Worm (Caenorhabditis elegans) whole organism, L2 larva: ENCODE measurements around the gene F53F8.5.
A peak's percentile ranks its signal among the peaks of the same experiment; 100 is the strongest.

ENCODE experiments used
- F13H6.1 ChIP-seq: sonication (generic microtip); optimal IDR thresholded peaks from 2 replicates; lab custom pipeline; 2016; ENCODE audit warnings: missing genetic modification characterization, missing compliant biosample characterization
- R02D3.7 ChIP-seq: fragments of 150-350 bp; optimal IDR thresholded peaks from 2 replicates; lab custom pipeline; 2014; ENCODE audit warnings: missing biosample characterization, missing genetic modification characterization
- Y55F3AM.14 ChIP-seq: fragments of 200-800 bp; sonication (Bioruptor generic); optimal IDR thresholded peaks from 2 replicates; lab custom pipeline; 2018; ENCODE audit warnings: mild to moderate bottlenecking, missing genetic modification characterization, missing compliant biosample characterization
- alr-1 ChIP-seq: fragments of 150-350 bp; optimal IDR thresholded peaks from 2 replicates; lab custom pipeline; 2014; ENCODE audit warnings: missing biosample characterization, missing genetic modification characterization
- aly-2 ChIP-seq: fragments of 150-350 bp; optimal IDR thresholded peaks from 2 replicates; lab custom pipeline; 2014; ENCODE audit warnings: missing biosample characterization, missing genetic modification characterization
- ama-1 ChIP-seq: fragments of 150-350 bp; optimal IDR thresholded peaks from 2 replicates; lab custom pipeline; 2018; ENCODE audit warnings: inconsistent platforms
- blmp-1 ChIP-seq: sonication (generic microtip); optimal IDR thresholded peaks from 2 replicates; lab custom pipeline; 2017; ENCODE audit warnings: missing genetic modification characterization, mild to moderate bottlenecking, missing compliant biosample characterization, antibody characterized with exemption, moderate library complexity; ENCODE audit not compliant: insufficient read depth
- crh-2 ChIP-seq: sonication (generic microtip); optimal IDR thresholded peaks from 2 replicates; lab custom pipeline; 2017; ENCODE audit warnings: missing biosample characterization, missing genetic modification characterization
- dmd-4 ChIP-seq: sonication (generic microtip); optimal IDR thresholded peaks from 2 replicates; lab custom pipeline; 2017; ENCODE audit warnings: missing biosample characterization, missing genetic modification characterization
- egl-27 ChIP-seq: sonication (generic microtip); optimal IDR thresholded peaks from 3 replicates; lab custom pipeline; 2017; ENCODE audit warnings: missing biosample characterization, missing genetic modification reagents, missing genetic modification characterization
- elt-1 ChIP-seq: fragments of 150-350 bp; optimal IDR thresholded peaks from 2 replicates; lab custom pipeline; 2014; ENCODE audit warnings: missing biosample characterization, missing genetic modification characterization
- elt-3 ChIP-seq: sonication (generic microtip); optimal IDR thresholded peaks from 2 replicates; lab custom pipeline; 2017; ENCODE audit warnings: missing biosample characterization, missing genetic modification characterization
- fos-1 ChIP-seq: fragments of 150-350 bp; optimal IDR thresholded peaks from 2 replicates; lab custom pipeline; 2014; ENCODE audit warnings: missing biosample characterization, missing genetic modification characterization
- gmeb-1 ChIP-seq: fragments of 150-350 bp; optimal IDR thresholded peaks from 2 replicates; lab custom pipeline; 2014; ENCODE audit warnings: missing biosample characterization, missing genetic modification characterization
- lin-11 ChIP-seq: fragments of 150-350 bp; sonication (generic microtip); optimal IDR thresholded peaks from 2 replicates; lab custom pipeline; 2014; ENCODE audit warnings: missing biosample characterization, missing genetic modification characterization, inconsistent platforms, mixed read lengths
- lin-13 ChIP-seq: fragments of 150-350 bp; optimal IDR thresholded peaks from 2 replicates; lab custom pipeline; 2014; ENCODE audit warnings: missing biosample characterization, missing genetic modification reagents, missing genetic modification characterization
- lsy-2 ChIP-seq, 2 experiments: fragments of 150-350 bp in 1 of 2; sonication (generic microtip) in 1 of 2; optimal IDR thresholded peaks; 2 replicates each; lab custom pipeline; 2014 to 2017; ENCODE audit warnings: missing biosample characterization in 2 of 2, missing genetic modification characterization in 2 of 2
- mab-5 ChIP-seq: fragments of 150-350 bp; optimal IDR thresholded peaks from 2 replicates; lab custom pipeline; 2014; ENCODE audit warnings: missing biosample characterization, missing genetic modification characterization
- mdl-1 ChIP-seq, 2 experiments: fragments of 150-350 bp in 1 of 2; sonication (generic microtip) in 1 of 2; optimal IDR thresholded peaks; 2 replicates each; lab custom pipeline; 2017; ENCODE audit warnings: missing biosample characterization in 2 of 2, missing genetic modification characterization in 2 of 2
- nhr-11 ChIP-seq: fragments of 150-350 bp; optimal IDR thresholded peaks from 2 replicates; lab custom pipeline; 2014; ENCODE audit warnings: missing biosample characterization, missing genetic modification characterization
- nhr-12 ChIP-seq: fragments of 150-350 bp; optimal IDR thresholded peaks from 2 replicates; lab custom pipeline; 2014; ENCODE audit warnings: missing biosample characterization, missing genetic modification characterization
- nhr-129 ChIP-seq: fragments of 150-350 bp; optimal IDR thresholded peaks from 2 replicates; lab custom pipeline; 2014; ENCODE audit warnings: missing biosample characterization, missing genetic modification characterization
- nhr-21 ChIP-seq: fragments of 150-350 bp; optimal IDR thresholded peaks from 2 replicates; lab custom pipeline; 2014; ENCODE audit warnings: missing biosample characterization, missing genetic modification characterization
- nhr-6 ChIP-seq: fragments of 150-350 bp; optimal IDR thresholded peaks from 2 replicates; lab custom pipeline; 2014; ENCODE audit warnings: missing biosample characterization, missing genetic modification characterization
- peb-1 ChIP-seq: fragments of 150-350 bp; optimal IDR thresholded peaks from 2 replicates; lab custom pipeline; 2014; ENCODE audit warnings: missing biosample characterization, missing genetic modification characterization
- sem-4 ChIP-seq: fragments of 150-350 bp; optimal IDR thresholded peaks from 2 replicates; lab custom pipeline; 2014; ENCODE audit warnings: missing biosample characterization, missing genetic modification reagents, missing genetic modification characterization
- skn-1 ChIP-seq: sonication (generic microtip); optimal IDR thresholded peaks from 2 replicates; lab custom pipeline; 2017; ENCODE audit warnings: missing biosample characterization, missing genetic modification characterization
- sma-3 ChIP-seq: sonication (generic microtip); optimal IDR thresholded peaks from 2 replicates; lab custom pipeline; 2016; ENCODE audit warnings: missing genetic modification reagents, missing genetic modification characterization, missing compliant biosample characterization
- sma-9 ChIP-seq, 2 experiments: fragments of 150-350 bp in 1 of 2; sonication (generic microtip) in 1 of 2; optimal IDR thresholded peaks; 2 replicates each; lab custom pipeline; 2014 to 2016; ENCODE audit warnings: missing genetic modification characterization in 2 of 2, mild to moderate bottlenecking in 1 of 2, missing biosample characterization in 1 of 2, missing compliant biosample characterization in 1 of 2, missing genetic modification reagents in 1 of 2, moderate library complexity in 1 of 2
- snpc-4 ChIP-seq: fragments of 150-350 bp; optimal IDR thresholded peaks from 2 replicates; lab custom pipeline; 2014; ENCODE audit warnings: missing biosample characterization, missing genetic modification characterization
- unc-62 ChIP-seq: fragments of 150-350 bp; optimal IDR thresholded peaks from 2 replicates; lab custom pipeline; 2014; ENCODE audit warnings: missing biosample characterization, missing genetic modification reagents, missing genetic modification characterization
- ztf-1 ChIP-seq: fragments of 200-800 bp; sonication (Bioruptor generic); conservative IDR thresholded peaks from 2 replicates; pipeline ENCODE4 v1.3.6; 2022; ENCODE audit warnings: missing genetic modification characterization, missing compliant biosample characterization
- ztf-11 ChIP-seq: sonication (generic microtip); optimal IDR thresholded peaks from 2 replicates; lab custom pipeline; 2017; ENCODE audit warnings: missing biosample characterization, missing genetic modification characterization

Gene F53F8.5

DNA sequence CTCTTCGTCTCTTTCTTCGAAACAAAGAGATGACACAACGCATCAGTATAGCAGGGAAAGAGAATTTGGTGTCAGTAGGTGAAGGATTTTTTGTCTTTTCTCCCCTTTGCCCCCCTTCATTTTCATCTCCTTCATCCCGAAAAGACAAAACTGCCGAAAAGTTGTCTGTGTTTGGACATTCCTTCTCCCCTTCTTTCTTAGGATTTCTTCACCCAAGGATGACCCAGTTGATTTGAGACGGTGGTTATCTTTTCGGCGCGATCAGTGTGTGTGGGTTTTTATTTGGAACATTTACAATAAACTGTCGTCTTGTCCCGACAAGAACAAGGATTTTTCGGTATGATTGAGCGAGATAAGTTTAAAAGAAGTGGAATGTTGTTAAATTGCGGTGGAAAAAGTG, 41.4 kb downstream of the F53F8.5 start:
- TF ChIP-seq crh-2 (tag; lab: Kevin White, UChicago) (no peak), nhr-21 (tag; lab: Kevin White, UChicago) (peak; percentile 12), elt-1 (tag; lab: Kevin White, UChicago) (peak; percentile 32)

DNA sequence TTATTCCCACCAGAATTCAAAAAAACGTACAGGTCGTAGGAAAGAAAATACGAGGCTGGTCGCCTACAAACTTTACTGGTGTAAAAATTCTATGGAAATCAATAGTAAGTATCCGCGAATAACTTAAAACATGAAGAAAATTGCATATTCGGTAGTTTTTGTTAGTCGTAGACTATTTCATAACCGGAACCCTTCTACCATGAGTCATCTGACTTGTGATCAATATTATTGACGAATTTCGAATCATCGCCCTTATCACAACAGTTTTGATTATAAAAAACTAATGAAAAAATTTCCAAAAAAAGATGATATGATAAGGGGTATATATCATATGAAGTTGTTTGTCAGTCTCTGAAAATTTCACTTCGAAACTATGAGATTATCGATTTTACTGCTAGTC, 43.8 kb downstream of the F53F8.5 start, which contains the start of gene W01F3.2:
W01F3.2 (plus strand) TSS at position 301 of the 400 bp plus-strand sequence.
- TF ChIP-seq fos-1 (tag; lab: Kevin White, UChicago) = peak; percentile 17
- TF ChIP-seq aly-2 (tag; lab: Kevin White, UChicago) = no peak
- TF ChIP-seq skn-1 (tag; lab: Kevin White, UChicago) = no peak
- no peak for TF ChIP-seq lsy-2 (tag; optimal IDR thresholded peaks at IDR 0.05; lab: Kevin White, UChicago)
- TF ChIP-seq ztf-1 = no peak
- TF ChIP-seq nhr-21 (tag; lab: Kevin White, UChicago) = no peak
- peak; percentile 12 for TF ChIP-seq crh-2 (tag; lab: Kevin White, UChicago)
- TF ChIP-seq snpc-4 = no peak
- TF ChIP-seq sem-4 = no peak
- no peak for TF ChIP-seq ztf-11 (tag; lab: Kevin White, UChicago)
- TF ChIP-seq alr-1 (tag; lab: Kevin White, UChicago) = no peak
- no peak for TF ChIP-seq gmeb-1 (tag; lab: Kevin White, UChicago)
- no peak for TF ChIP-seq sma-3 (GFP tag; lab: Kevin White, UChicago)
- TF ChIP-seq elt-1 (tag; lab: Kevin White, UChicago) = no peak

DNA sequence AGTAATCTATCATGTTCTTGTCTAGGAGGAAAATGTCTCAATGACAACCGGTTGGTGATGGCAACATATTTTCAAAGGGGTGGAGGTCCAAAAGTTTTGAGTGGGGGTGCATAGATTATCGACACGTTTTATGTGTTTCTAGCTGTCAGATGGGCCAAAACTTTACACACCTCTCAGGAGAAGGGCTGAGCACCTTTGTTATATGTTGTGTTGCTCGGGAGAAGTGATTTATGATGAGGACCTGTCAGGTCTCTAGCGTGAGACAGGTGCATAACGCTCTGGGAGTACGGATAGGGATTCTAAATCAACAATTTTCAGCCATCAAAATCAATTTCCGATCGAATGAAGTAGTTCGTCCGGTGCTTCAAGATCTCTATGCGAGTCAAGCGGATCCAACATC, 47.2 kb downstream of the F53F8.5 start:
- TF ChIP-seq R02D3.7 (tag; lab: Kevin White, UChicago) (no peak), lin-11 (tag; lab: Kevin White, UChicago) (no peak), dmd-4 (no peak), nhr-6 (tag; lab: Kevin White, UChicago) (no peak), mdl-1 (tag; optimal IDR thresholded peaks at IDR 0.05; lab: Kevin White, UChicago) (no peak), ztf-11 (tag; lab: Kevin White, UChicago) (no peak), lsy-2 (tag; optimal IDR thresholded peaks at IDR 0.05; lab: Kevin White, UChicago) (no peak), peb-1 (tag; lab: Kevin White, UChicago) (no peak), snpc-4 (no peak), Y55F3AM.14 (no peak), gmeb-1 (tag; lab: Kevin White, UChicago) (no peak), nhr-12 (tag; lab: Kevin White, UChicago) (no peak)

DNA sequence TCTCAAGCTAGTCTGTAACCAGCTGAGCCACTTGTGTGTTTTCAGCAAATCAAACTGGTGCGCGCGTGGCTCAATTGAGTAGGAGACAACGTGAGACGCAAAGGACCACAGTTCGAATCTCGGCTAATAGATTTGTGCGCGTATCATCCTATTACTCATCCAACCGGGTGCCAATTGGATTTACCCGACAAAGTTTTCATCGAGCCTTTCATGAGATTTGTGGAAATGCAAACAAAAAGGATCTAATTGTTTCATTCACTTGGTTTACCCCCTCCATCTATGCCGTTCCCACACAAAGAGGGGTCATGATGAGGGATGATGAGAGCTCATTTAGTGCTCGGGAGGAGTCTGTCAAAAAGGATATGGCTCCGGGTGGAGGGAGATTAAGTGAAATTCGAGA, 48.7 kb downstream of the F53F8.5 start:
- TF ChIP-seq Y55F3AM.14 (no peak), mdl-1 (tag; optimal IDR thresholded peaks at IDR 0.05; lab: Kevin White, UChicago) (no peak), blmp-1 (no peak), nhr-12 (tag; lab: Kevin White, UChicago) (no peak), snpc-4 (no peak), elt-3 (tag; lab: Kevin White, UChicago) (no peak), lin-11 (tag; lab: Kevin White, UChicago) (no peak)

DNA sequence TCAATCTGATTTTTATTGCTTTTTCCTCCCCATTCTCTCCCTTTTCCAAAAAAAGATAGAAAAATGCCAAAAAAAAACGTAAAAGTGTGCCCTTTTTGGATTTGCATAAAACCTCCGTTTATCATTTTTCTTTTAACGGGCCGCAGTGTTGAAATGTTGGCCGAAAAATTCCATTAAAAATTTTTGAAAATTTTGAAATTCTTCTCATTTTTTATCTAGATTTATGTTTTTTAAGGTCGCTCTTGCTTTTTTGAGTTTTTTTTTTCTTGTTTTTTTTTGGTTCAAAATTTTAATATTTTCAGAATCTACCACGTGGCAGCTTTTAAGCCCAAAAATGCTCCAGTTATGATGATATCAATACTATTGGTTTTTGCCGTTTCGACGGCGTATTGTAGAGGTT, 49.5 kb downstream of the F53F8.5 start, which contains the start of gene mnr-1:
mnr-1 (plus strand) TSS at position 301 of the 400 bp plus-strand sequence.
- TF ChIP-seq unc-62 (GFP tag; lab: Kevin White, UChicago) = no peak
- TF ChIP-seq ama-1 (lab: Kevin White, UChicago) = no peak
- no peak for TF ChIP-seq dmd-4
- TF ChIP-seq nhr-11 (tag; lab: Kevin White, UChicago) = no peak
- TF ChIP-seq mab-5 = no peak
- TF ChIP-seq R02D3.7 (tag; lab: Kevin White, UChicago) = no peak
- no peak for TF ChIP-seq blmp-1
- TF ChIP-seq sma-9 (GFP tag; optimal IDR thresholded peaks at IDR 0.05; lab: Kevin White, UChicago) = no peak
- TF ChIP-seq sma-9 (tag; optimal IDR thresholded peaks at IDR 0.05; lab: Kevin White, UChicago) = no peak
- no peak for TF ChIP-seq lin-13 (GFP tag; lab: Kevin White, UChicago)
- no peak for TF ChIP-seq egl-27 (tag; lab: Kevin White, UChicago)
- no peak for TF ChIP-seq sem-4
- no peak for TF ChIP-seq nhr-129 (tag; lab: Kevin White, UChicago)
- no peak for TF ChIP-seq nhr-21 (tag; lab: Kevin White, UChicago)
- no peak for TF ChIP-seq elt-3 (tag; lab: Kevin White, UChicago)
- TF ChIP-seq F13H6.1 (tag; lab: Kevin White, UChicago) = no peak
- TF ChIP-seq alr-1 (tag; lab: Kevin White, UChicago) = no peak
